Fruit fly (Drosophila melanogaster) whole organism, embryonic: ENCODE data around the gene RpS26.
A peak's percentile ranks its signal among the peaks of the same experiment; 100 is the strongest.

ENCODE experiments used
- B-H2 ChIP-seq: fragments of 200-800 bp; sonication (Bioruptor generic); optimal IDR thresholded peaks from 2 replicates; lab custom pipeline; 2018; ENCODE audit warnings: missing biosample characterization, mild to moderate bottlenecking, missing genetic modification characterization
- C15 ChIP-seq: fragments of 200-800 bp; sonication (Bioruptor generic); IDR thresholded peaks from 3 replicates; pipeline ENCODE4 v1.3.6; 2022; ENCODE audit warnings: missing biosample characterization, missing genetic modification characterization
- CG10267 ChIP-seq: fragments of 200-800 bp; sonication (Bioruptor generic); optimal IDR thresholded peaks from 2 replicates; lab custom pipeline; 2018; ENCODE audit warnings: missing biosample characterization, mild to moderate bottlenecking, missing genetic modification characterization, moderate library complexity
- CG11723 ChIP-seq: fragments of 200-800 bp; sonication (Bioruptor generic); optimal IDR thresholded peaks from 2 replicates; lab custom pipeline; 2017; ENCODE audit warnings: missing biosample characterization, mild to moderate bottlenecking, missing genetic modification characterization
- CG12219 ChIP-seq: fragments of 200-800 bp; sonication (Bioruptor generic); optimal IDR thresholded peaks from 3 replicates; lab custom pipeline; 2018; ENCODE audit warnings: missing biosample characterization, mild to moderate bottlenecking, missing genetic modification characterization
- CG12659 ChIP-seq: fragments of 200-800 bp; sonication (Bioruptor generic); optimal IDR thresholded peaks from 3 replicates; lab custom pipeline; 2017; ENCODE audit warnings: mild to moderate bottlenecking, missing biosample characterization, missing genetic modification reagents, missing genetic modification characterization
- CG12769 ChIP-seq: fragments of 200-800 bp; sonication (Bioruptor generic); optimal IDR thresholded peaks from 2 replicates; lab custom pipeline; 2019; ENCODE audit warnings: missing biosample characterization, mild to moderate bottlenecking, missing genetic modification characterization, moderate library complexity
- CG14014 ChIP-seq: fragments of 200-800 bp; sonication (Bioruptor generic); IDR thresholded peaks from 2 replicates; pipeline ENCODE4 v1.3.6; 2022; ENCODE audit warnings: missing biosample characterization, missing genetic modification characterization
- CG15011 ChIP-seq: fragments of 200-800 bp; sonication (Bioruptor generic); optimal IDR thresholded peaks from 3 replicates; lab custom pipeline; 2018; ENCODE audit warnings: missing biosample characterization, mild to moderate bottlenecking, missing genetic modification characterization
- CG15479 ChIP-seq: fragments of 200-800 bp; sonication (Bioruptor generic); optimal IDR thresholded peaks from 3 replicates; lab custom pipeline; 2019; ENCODE audit warnings: missing biosample characterization, mild to moderate bottlenecking, missing genetic modification characterization, moderate library complexity
- CG17359 ChIP-seq: fragments of 200-800 bp; sonication (Bioruptor generic); optimal IDR thresholded peaks from 3 replicates; lab custom pipeline; 2018; ENCODE audit warnings: missing biosample characterization, mild to moderate bottlenecking, missing genetic modification characterization, moderate library complexity
- CG31441 ChIP-seq: fragments of 200-800 bp; sonication (Bioruptor generic); IDR thresholded peaks from 2 replicates; pipeline ENCODE4 v1.3.6; 2022; ENCODE audit warnings: missing biosample characterization, missing genetic modification characterization
- CG34376 ChIP-seq: fragments of 200-800 bp; sonication (Bioruptor generic); optimal IDR thresholded peaks from 2 replicates; lab custom pipeline; 2018; ENCODE audit warnings: missing biosample characterization, mild to moderate bottlenecking, missing genetic modification characterization
- CG4707 ChIP-seq: fragments of 200-800 bp; sonication (Bioruptor generic); optimal IDR thresholded peaks from 2 replicates; lab custom pipeline; 2018; ENCODE audit warnings: missing biosample characterization, mild to moderate bottlenecking, missing genetic modification characterization, moderate library complexity
- CG4820 ChIP-seq: fragments of 200-800 bp; sonication (Bioruptor generic); optimal IDR thresholded peaks from 3 replicates; lab custom pipeline; 2016; ENCODE audit warnings: missing biosample characterization, missing genetic modification characterization
- CG5953 ChIP-seq: fragments of 200-800 bp; sonication (Bioruptor generic); IDR thresholded peaks from 2 replicates; pipeline ENCODE4 v1.3.6; 2022; ENCODE audit warnings: missing biosample characterization, missing genetic modification characterization
- CG6654 ChIP-seq: fragments of 200-800 bp; sonication (Bioruptor generic); optimal IDR thresholded peaks from 2 replicates; lab custom pipeline; 2017; ENCODE audit warnings: missing biosample characterization, mild to moderate bottlenecking, missing genetic modification characterization
- CG9215 ChIP-seq: fragments of 200-800 bp; sonication (Bioruptor generic); IDR thresholded peaks from 2 replicates; pipeline ENCODE4 v1.3.6; 2022; ENCODE audit warnings: missing biosample characterization, missing genetic modification characterization
- Dbx ChIP-seq: fragments of 200-800 bp; sonication (Bioruptor generic); IDR thresholded peaks from 3 replicates; pipeline ENCODE4 v1.3.6; 2022; ENCODE audit warnings: missing biosample characterization, missing genetic modification characterization
- E2f2 ChIP-seq: fragments of 200-800 bp; sonication (Bioruptor generic); IDR thresholded peaks from 2 replicates; pipeline ENCODE4 v1.3.6; 2022; ENCODE audit warnings: missing biosample characterization, missing genetic modification characterization
- Elba2 ChIP-seq: fragments of 200-800 bp; sonication (Bioruptor generic); optimal IDR thresholded peaks from 3 replicates; lab custom pipeline; 2016; ENCODE audit warnings: missing biosample characterization, missing genetic modification characterization
- GATAe ChIP-seq: fragments of 200-800 bp; sonication (Bioruptor generic); conservative IDR thresholded peaks from 2 replicates; pipeline ENCODE4 v1.3.6; 2022; ENCODE audit warnings: missing biosample characterization, missing genetic modification characterization
- H15 ChIP-seq: fragments of 200-800 bp; sonication (Bioruptor generic); IDR thresholded peaks from 3 replicates; pipeline ENCODE4 v1.3.6; 2022; ENCODE audit warnings: missing biosample characterization, missing genetic modification characterization
- HLHmδ ChIP-seq: fragments of 200-800 bp; sonication (Bioruptor generic); optimal IDR thresholded peaks from 2 replicates; lab custom pipeline; 2018; ENCODE audit warnings: missing biosample characterization, mild to moderate bottlenecking, missing genetic modification characterization, moderate library complexity
- MESR4 ChIP-seq: fragments of 200-800 bp; sonication (Bioruptor generic); optimal IDR thresholded peaks from 2 replicates; lab custom pipeline; 2018; ENCODE audit warnings: missing biosample characterization, mild to moderate bottlenecking, missing genetic modification characterization, moderate library complexity
- Mad ChIP-seq: fragments of 200-800 bp; sonication (Bioruptor generic); optimal IDR thresholded peaks from 2 replicates; lab custom pipeline; 2016; ENCODE audit warnings: missing biosample characterization, missing genetic modification characterization
- NC2β ChIP-seq: fragments of 200-800 bp; sonication (Bioruptor generic); optimal IDR thresholded peaks from 2 replicates; lab custom pipeline; 2016; ENCODE audit warnings: missing biosample characterization, missing genetic modification characterization
- Nf-YA ChIP-seq: fragments of 200-800 bp; sonication (Bioruptor generic); IDR thresholded peaks from 2 replicates; pipeline ENCODE4 v1.3.6; 2022; ENCODE audit warnings: missing biosample characterization, missing genetic modification characterization
- Vsx1 ChIP-seq: fragments of 200-800 bp; sonication (Bioruptor generic); optimal IDR thresholded peaks from 2 replicates; lab custom pipeline; 2017; ENCODE audit warnings: missing biosample characterization, mild to moderate bottlenecking, missing genetic modification characterization, missing genetic modification reagents
- Xrp1 ChIP-seq: fragments of 200-800 bp; sonication (Bioruptor generic); IDR thresholded peaks from 2 replicates; pipeline ENCODE4 v1.3.6; 2022; ENCODE audit warnings: missing biosample characterization, missing genetic modification characterization
- YL-1 ChIP-seq: fragments of 200-800 bp; sonication (Bioruptor generic); optimal IDR thresholded peaks from 3 replicates; lab custom pipeline; 2017; ENCODE audit warnings: missing biosample characterization, mild to moderate bottlenecking, missing genetic modification characterization
- amos ChIP-seq: fragments of 200-800 bp; sonication (Bioruptor generic); IDR thresholded peaks from 2 replicates; pipeline ENCODE4 v1.3.6; 2022; ENCODE audit warnings: missing biosample characterization, missing genetic modification characterization; ENCODE audit not compliant: partially characterized antibody
- aop ChIP-seq: fragments of 200-800 bp; sonication (Bioruptor generic); IDR thresholded peaks from 2 replicates; pipeline ENCODE4 v1.3.6; 2022; ENCODE audit warnings: missing biosample characterization, missing genetic modification characterization
- dan ChIP-seq: fragments of 200-800 bp; sonication (Bioruptor generic); IDR thresholded peaks from 2 replicates; pipeline ENCODE4 v1.3.6; 2022; ENCODE audit warnings: missing biosample characterization, missing genetic modification characterization
- danr ChIP-seq: fragments of 200-800 bp; sonication (Bioruptor generic); IDR thresholded peaks from 2 replicates; pipeline ENCODE4 v1.3.6; 2022; ENCODE audit warnings: missing biosample characterization, missing genetic modification characterization
- gro ChIP-seq: fragments of 200-800 bp; sonication (Bioruptor generic); optimal IDR thresholded peaks from 2 replicates; lab custom pipeline; 2016; ENCODE audit warnings: missing biosample characterization, missing genetic modification characterization
- insv ChIP-seq, 2 experiments: fragments of 200-800 bp; sonication (Bioruptor generic); optimal IDR thresholded peaks; 3 replicates each; lab custom pipeline; 2016 to 2018; ENCODE audit warnings: missing biosample characterization in 2 of 2, missing genetic modification characterization in 2 of 2
- lbe ChIP-seq: fragments of 200-800 bp; sonication (Bioruptor generic); optimal IDR thresholded peaks from 2 replicates; lab custom pipeline; 2016; ENCODE audit warnings: missing biosample characterization, mild to moderate bottlenecking, missing genetic modification characterization
- p53 ChIP-seq: fragments of 200-800 bp; sonication (Bioruptor generic); optimal IDR thresholded peaks from 2 replicates; lab custom pipeline; 2016; ENCODE audit warnings: missing biosample characterization, missing genetic modification characterization
- pnt ChIP-seq: fragments of 200-800 bp; sonication (Bioruptor generic); optimal IDR thresholded peaks from 3 replicates; lab custom pipeline; 2016; ENCODE audit warnings: missing biosample characterization, missing genetic modification characterization
- pzg ChIP-seq: fragments of 200-800 bp; sonication (Bioruptor generic); optimal IDR thresholded peaks from 3 replicates; lab custom pipeline; 2018; ENCODE audit warnings: missing biosample characterization, mild to moderate bottlenecking, missing genetic modification characterization, moderate library complexity
- ranshi ChIP-seq: fragments of 200-800 bp; sonication (Bioruptor generic); IDR thresholded peaks from 2 replicates; pipeline ENCODE4 v1.3.6; 2022; ENCODE audit warnings: missing biosample characterization, missing genetic modification characterization
- ro ChIP-seq: fragments of 200-800 bp; sonication (Bioruptor generic); IDR thresholded peaks from 2 replicates; pipeline ENCODE4 v1.3.6; 2022; ENCODE audit warnings: missing biosample characterization, missing genetic modification characterization
- seq ChIP-seq: fragments of 200-800 bp; sonication (Bioruptor generic); IDR thresholded peaks from 2 replicates; pipeline ENCODE4 v1.3.6; 2022; ENCODE audit warnings: missing biosample characterization, missing genetic modification characterization
- sob ChIP-seq: fragments of 200-800 bp; sonication (Bioruptor generic); IDR thresholded peaks from 2 replicates; pipeline ENCODE4 v1.3.6; 2022; ENCODE audit warnings: missing biosample characterization, missing genetic modification characterization
- tll ChIP-seq, 2 experiments: fragments of 200-800 bp in 1 of 2; fragments of >200 bp in 1 of 2; sonication (Bioruptor generic) in 1 of 2; optimal IDR thresholded peaks; 2 replicates each; lab custom pipeline; 2017 to 2019; ENCODE audit warnings: missing biosample characterization in 2 of 2, missing genetic modification characterization in 2 of 2, mild to moderate bottlenecking in 1 of 2, moderate library complexity in 1 of 2
- ttk ChIP-seq: fragments of 200-800 bp; sonication (Bioruptor generic); IDR thresholded peaks from 2 replicates; pipeline ENCODE4 v2.1.2; 2022; ENCODE audit warnings: missing biosample characterization, missing genetic modification characterization
- tup ChIP-seq: fragments of 200-800 bp; sonication (Bioruptor generic); optimal IDR thresholded peaks from 2 replicates; lab custom pipeline; 2016; ENCODE audit warnings: missing biosample characterization, mild to moderate bottlenecking, missing genetic modification characterization, moderate library complexity
- zen ChIP-seq: fragments of 200-800 bp; sonication (Bioruptor generic); optimal IDR thresholded peaks from 3 replicates; lab custom pipeline; 2018; ENCODE audit warnings: missing biosample characterization, mild to moderate bottlenecking, missing genetic modification characterization, moderate library complexity

RpS26 gene

DNA sequence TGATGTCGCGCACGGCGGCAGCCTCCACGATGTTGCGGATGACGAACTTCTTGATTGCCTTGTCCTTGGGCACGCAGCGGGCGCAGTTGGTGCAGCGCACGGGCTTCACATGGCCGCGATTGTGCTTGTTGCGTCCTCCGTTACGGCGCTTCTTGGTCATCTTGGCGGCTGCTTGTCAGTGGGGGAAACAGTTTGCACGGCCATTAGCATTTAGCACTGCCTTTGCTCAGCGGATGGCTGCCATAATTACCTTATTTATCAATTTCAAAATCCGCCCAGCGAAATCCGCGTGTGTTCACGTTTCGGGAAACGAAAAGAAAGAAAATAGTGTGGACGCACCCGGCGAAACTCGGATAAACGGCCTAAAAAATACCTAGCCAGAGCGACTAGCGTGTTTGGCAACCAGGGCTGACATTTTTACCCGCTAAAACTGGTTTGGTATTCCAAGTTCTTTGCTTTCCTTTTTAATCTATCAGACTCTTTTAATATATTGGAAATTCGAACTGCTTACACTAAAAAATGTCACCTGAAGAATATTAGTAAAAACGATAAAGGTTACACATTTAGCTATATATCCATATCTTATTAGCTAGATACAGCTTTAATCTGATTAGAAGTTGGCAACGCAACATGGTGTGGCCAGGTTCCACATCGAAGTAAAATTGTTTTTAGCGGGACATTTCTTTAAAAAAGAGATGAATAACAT is at the start of gene RpS26:
Gene RpS26, minus strand, starts transcription at position 375 of the 706 bp plus-strand sequence.
- TF ChIP-seq CG12769 (tag; lab: Kevin White, UChicago), result peak; percentile 22
- peak; percentile 40 for TF ChIP-seq lbe (GFP tag; lab: Kevin White, UChicago)
- peak in 1 of 2 experiments; percentile 49 for TF ChIP-seq tll (GFP tag; optimal IDR thresholded peaks at IDR 0.05; lab: Kevin White, UChicago)
- no peak; the same call in 1 of the 2 replicates for TF ChIP-seq CG31441 (GFP tag; lab: Robert Waterston, UW)
- TF ChIP-seq p53, result peak; percentile 52
- TF ChIP-seq C15 (GFP tag; lab: Robert Waterston, UW), result no peak
- TF ChIP-seq amos (GFP tag; lab: Robert Waterston, UW), result no peak
- peak; percentile 49 for TF ChIP-seq sob
- TF ChIP-seq tup (GFP tag; lab: Kevin White, UChicago), result no peak
- TF ChIP-seq Elba2 (GFP tag; lab: Kevin White, UChicago), result peak; percentile 75
- TF ChIP-seq CG15479, result peak; percentile 14
- TF ChIP-seq E2f2, result peak; percentile 60
- TF ChIP-seq ranshi (GFP tag; lab: Robert Waterston, UW), result no peak; the same call in 1 of the 2 replicates
- peak; percentile 61 to 98 for TF ChIP-seq insv (GFP tag; optimal IDR thresholded peaks at IDR 0.05; lab: Kevin White, UChicago)
- TF ChIP-seq MESR4 (GFP tag; lab: Kevin White, UChicago), result peak; percentile 98
- no peak for TF ChIP-seq Vsx1 (GFP tag; lab: Kevin White, UChicago)
- no peak for TF ChIP-seq CG11723 (GFP tag; lab: Kevin White, UChicago)
- TF ChIP-seq H15 (GFP tag; lab: Robert Waterston, UW), result peak; percentile 44; the same call in 1 of the 3 replicates
- TF ChIP-seq GATAe (GFP tag; lab: Robert Waterston, UW), result no peak
- TF ChIP-seq Mad, result peak; percentile 24
- peak; percentile 39 for TF ChIP-seq CG4820 (GFP tag; lab: Kevin White, UChicago)
- no peak for TF ChIP-seq danr (GFP tag; lab: Robert Waterston, UW)
- TF ChIP-seq ttk, result peak; percentile 66
- TF ChIP-seq CG10267 (tag; lab: Kevin White, UChicago), result peak; percentile 58
- peak; percentile 17; the same call in 1 of the 2 replicates for TF ChIP-seq CG9215 (GFP tag; lab: Robert Waterston, UW)
- TF ChIP-seq Dbx, result peak; percentile 71; the same call in 1 of the 3 replicates
- TF ChIP-seq CG12659 (GFP tag; lab: Kevin White, UChicago), result peak; percentile 76
- TF ChIP-seq Nf-YA, result no peak
- TF ChIP-seq HLHmδ, result no peak
- TF ChIP-seq CG4707 (GFP tag; lab: Kevin White, UChicago), result no peak
- TF ChIP-seq pnt (GFP tag; lab: Kevin White, UChicago), result peak; percentile 48
- peak; percentile 92 for TF ChIP-seq NC2β (GFP tag; lab: Kevin White, UChicago)
- peak; percentile 49 for TF ChIP-seq B-H2 (GFP tag; lab: Kevin White, UChicago)
- peak; percentile 36 for TF ChIP-seq zen (tag; lab: Kevin White, UChicago)
- TF ChIP-seq CG14014 (GFP tag; lab: Robert Waterston, UW), result peak; percentile 38; the same call in 1 of the 2 replicates
- no peak for TF ChIP-seq CG5953
- no peak for TF ChIP-seq seq
- TF ChIP-seq CG12219 (GFP tag; lab: Kevin White, UChicago), result no peak
- TF ChIP-seq pzg (GFP tag; lab: Kevin White, UChicago), result peak; percentile 67
- no peak for TF ChIP-seq dan (GFP tag; lab: Robert Waterston, UW)
- peak; percentile 60 for TF ChIP-seq CG34376 (GFP tag; lab: Kevin White, UChicago)
- no peak for TF ChIP-seq CG15011 (GFP tag; lab: Kevin White, UChicago)
- TF ChIP-seq CG17359 (tag; lab: Kevin White, UChicago), result peak; percentile 27
- TF ChIP-seq ro (GFP tag; lab: Robert Waterston, UW), result no peak
- peak; percentile 40 for TF ChIP-seq gro
- no peak for TF ChIP-seq aop (GFP tag; lab: Robert Waterston, UW)
- TF ChIP-seq YL-1 (GFP tag; lab: Kevin White, UChicago), result peak; percentile 77
- TF ChIP-seq CG6654 (GFP tag; lab: Kevin White, UChicago), result no peak
- no peak for TF ChIP-seq Xrp1 (GFP tag; lab: Robert Waterston, UW)
